Worm (Caenorhabditis elegans) whole organism, early embryonic: ENCODE measurements around the gene ZK686.3.

Experiments used
- B0310.2 ChIP-seq: sonication (generic microtip); optimal IDR thresholded peaks from 2 replicates; lab custom pipeline; 2016; ENCODE audit warnings: mild to moderate bottlenecking, missing genetic modification characterization, missing compliant biosample characterization
- F13C5.2 ChIP-seq: sonication (generic microtip); optimal IDR thresholded peaks from 2 replicates; lab custom pipeline; 2017; ENCODE audit warnings: mild to moderate bottlenecking, missing genetic modification characterization, inconsistent platforms, missing compliant biosample characterization
- ama-1 ChIP-seq: fragments of 150-350 bp; optimal IDR thresholded peaks from 2 replicates; lab custom pipeline; 2014
- ceh-36 ChIP-seq: sonication (generic microtip); optimal IDR thresholded peaks from 2 replicates; lab custom pipeline; 2016; ENCODE audit warnings: missing genetic modification characterization, inconsistent platforms, missing compliant biosample characterization
- ets-7 ChIP-seq: sonication (generic microtip); optimal IDR thresholded peaks from 2 replicates; lab custom pipeline; 2016; ENCODE audit warnings: missing genotype, missing genetic modification characterization, missing compliant biosample characterization
- hmbx-1 ChIP-seq: sonication (generic microtip); optimal IDR thresholded peaks from 2 replicates; lab custom pipeline; 2016; ENCODE audit warnings: mild to moderate bottlenecking, missing genetic modification characterization, missing compliant biosample characterization
- hmg-4 ChIP-seq: fragments of 200-800 bp; sonication (Bioruptor generic); optimal IDR thresholded peaks from 2 replicates; lab custom pipeline; 2018; ENCODE audit warnings: mild to moderate bottlenecking, missing genetic modification characterization, missing compliant biosample characterization
- hnd-1 ChIP-seq: sonication (generic microtip); optimal IDR thresholded peaks from 2 replicates; lab custom pipeline; 2016; ENCODE audit warnings: missing genetic modification characterization, missing compliant biosample characterization
- pes-1 ChIP-seq: fragments of 200-800 bp; sonication (Bioruptor generic); IDR thresholded peaks from 2 replicates; pipeline ENCODE4 v1.3.6; 2022; ENCODE audit warnings: missing genetic modification reagents, missing genetic modification characterization, missing compliant biosample characterization
- scrt-1 ChIP-seq: fragments of 200-800 bp; sonication (Bioruptor generic); IDR thresholded peaks from 2 replicates; pipeline ENCODE4 v1.3.6; 2022; ENCODE audit warnings: missing genetic modification characterization, missing compliant biosample characterization

- no peak for TF ChIP-seq scrt-1 (GFP tag; lab: Robert Waterston, UW)
- TF ChIP-seq ama-1 (lab: Kevin White, UChicago), result no peak
- no peak for TF ChIP-seq ceh-36 (tag; lab: Kevin White, UChicago)
- no peak for TF ChIP-seq hmbx-1 (tag; lab: Kevin White, UChicago)
- no peak for TF ChIP-seq F13C5.2 (tag; lab: Kevin White, UChicago)
- TF ChIP-seq pes-1 (GFP tag; lab: Robert Waterston, UW), result no peak
- TF ChIP-seq ets-7 (tag; lab: Kevin White, UChicago), result no peak
- no peak for TF ChIP-seq hnd-1 (tag; lab: Kevin White, UChicago)
- TF ChIP-seq B0310.2, result no peak
- TF ChIP-seq hmg-4 (GFP tag; lab: Kevin White, UChicago), result no peak
Measured at ce11 chrIII:7754348-7754747, 14.5 kb downstream of the ZK686.3 start, which contains the start of gene cdh-3.
